Fruit fly (Drosophila melanogaster): ENCODE data around the gene CG33303.
A peak's percentile ranks its signal among the peaks of the same experiment; 100 is the strongest.

CG33303 gene

dm6 chr2L:10341405-10341804, 34.2 kb downstream of the CG33303 start, which contains the start of gene CG31715 (continued):
- no peak for TF ChIP-seq Trl (optimal IDR thresholded peaks at IDR 0.05)
- no peak for TF ChIP-seq Trl (GFP tag; optimal IDR thresholded peaks at IDR 0.05)
- TF ChIP-seq gsb-n (tag; optimal IDR thresholded peaks at IDR 0.05), result peak; percentile 18
- peak; percentile 4 for TF ChIP-seq CG10462 (GFP tag; optimal IDR thresholded peaks at IDR 0.05)
- TF ChIP-seq Meics (GFP tag; optimal IDR thresholded peaks at IDR 0.05), result no peak
- no peak for TF ChIP-seq CG13296 (GFP tag; optimal IDR thresholded peaks at IDR 0.05)
- TF ChIP-seq her (GFP tag; optimal IDR thresholded peaks at IDR 0.05), result no peak
- TF ChIP-seq CG42726 (GFP tag; IDR thresholded peaks at IDR 0.05; ENCODE audit: partially characterized antibody), result no peak
- no peak for TF ChIP-seq CG33557 (GFP tag; optimal IDR thresholded peaks at IDR 0.05)
- no peak for TF ChIP-seq btn (GFP tag; optimal IDR thresholded peaks at IDR 0.05)
- TF ChIP-seq D19A (tag; optimal IDR thresholded peaks at IDR 0.05), result peak; percentile 8
- TF ChIP-seq CoRest (tag; optimal IDR thresholded peaks at IDR 0.05), result peak; percentile 0
- TF ChIP-seq bsh (GFP tag; optimal IDR thresholded peaks at IDR 0.05), result peak in 1 of 2 experiments; percentile 7
- no peak for TF ChIP-seq CHES-1-like (GFP tag; optimal IDR thresholded peaks at IDR 0.05)
- peak; percentile 23 for TF ChIP-seq CG12659 (GFP tag; optimal IDR thresholded peaks at IDR 0.05)
- no peak for TF ChIP-seq Lim3 (GFP tag; IDR thresholded peaks at IDR 0.05)
- 0 out of 2 replicates have a peak, but pooled peaks have one; percentile 19 for TF ChIP-seq Atf6 (GFP tag; IDR thresholded peaks at IDR 0.05)
- no peak for TF ChIP-seq ato (GFP tag; IDR thresholded peaks at IDR 0.05; ENCODE audit: partially characterized antibody)
- peak; percentile 87 for TF ChIP-seq sd (tag; optimal IDR thresholded peaks at IDR 0.05)
- peak; percentile 23 for TF ChIP-seq CG3995 (GFP tag; optimal IDR thresholded peaks at IDR 0.05)
- no peak for TF ChIP-seq br (optimal IDR thresholded peaks at IDR 0.05)
- TF ChIP-seq stwl (tag; optimal IDR thresholded peaks at IDR 0.05), result peak; percentile 56
- TF ChIP-seq Spps (tag; optimal IDR thresholded peaks at IDR 0.05), result no peak
- no peak for TF ChIP-seq dati (GFP tag; IDR thresholded peaks at IDR 0.05)
- no peak for TF ChIP-seq Rfx (GFP tag; IDR thresholded peaks at IDR 0.05)
- no peak for TF ChIP-seq p53 (GFP tag; optimal IDR thresholded peaks at IDR 0.05)
- TF ChIP-seq pum (GFP tag; optimal IDR thresholded peaks at IDR 0.05), result no peak
- peak; percentile 29; the same call in 1 of the 2 replicates for TF ChIP-seq inv (GFP tag; IDR thresholded peaks at IDR 0.05; ENCODE audit: partially characterized antibody)
- TF ChIP-seq crp (GFP tag; optimal IDR thresholded peaks at IDR 0.05), result peak in 1 of 2 experiments; percentile 56
- TF ChIP-seq Xbp1 (GFP tag; optimal IDR thresholded peaks at IDR 0.05), result peak; percentile 20
- no peak for TF ChIP-seq zen2 (GFP tag; IDR thresholded peaks at IDR 0.05; ENCODE audit: partially characterized antibody)
- TF ChIP-seq CG5180 (GFP tag; optimal IDR thresholded peaks at IDR 0.05), result no peak
- peak; percentile 98 for TF ChIP-seq CG7745 (tag; optimal IDR thresholded peaks at IDR 0.05)
- TF ChIP-seq BEAF-32 (GFP tag; optimal IDR thresholded peaks at IDR 0.05), result peak; percentile 67
- no peak for TF ChIP-seq fru (optimal IDR thresholded peaks at IDR 0.05)
- no peak for TF ChIP-seq ATbp (GFP tag; optimal IDR thresholded peaks at IDR 0.05)
- TF ChIP-seq CG13894 (tag; optimal IDR thresholded peaks at IDR 0.05), result peak; percentile 27
- TF ChIP-seq CG14965 (GFP tag; optimal IDR thresholded peaks at IDR 0.05; ENCODE audit: borderline replicate concordance), result no peak
- no peak for TF ChIP-seq Sox102F (GFP tag; optimal IDR thresholded peaks at IDR 0.05)
- TF ChIP-seq Doc3 (GFP tag; IDR thresholded peaks at IDR 0.05; ENCODE audit: partially characterized antibody), result peak; percentile 38; the same call in 2 of the 3 replicates
- no peak for TF ChIP-seq ab (GFP tag; optimal IDR thresholded peaks at IDR 0.05)
- no peak for TF ChIP-seq CG17802 (tag; optimal IDR thresholded peaks at IDR 0.05)
- peak; percentile 34 for TF ChIP-seq gfzf (GFP tag; optimal IDR thresholded peaks at IDR 0.05)
- peak; percentile 51 for TF ChIP-seq Ets65A (GFP tag)
- no peak for TF ChIP-seq tin (GFP tag; optimal IDR thresholded peaks at IDR 0.05)
- 0 out of 3 replicates have a peak, but pooled peaks have one; percentile 28 for TF ChIP-seq knrl (GFP tag; IDR thresholded peaks at IDR 0.05; ENCODE audit: partially characterized antibody)
- no peak for TF ChIP-seq Camta (GFP tag; optimal IDR thresholded peaks at IDR 0.05)
- TF ChIP-seq maf-S (GFP tag; optimal IDR thresholded peaks at IDR 0.05), result no peak
- TF ChIP-seq Elba2 (GFP tag; optimal IDR thresholded peaks at IDR 0.05), result no peak
- TF ChIP-seq CG10267 (tag; optimal IDR thresholded peaks at IDR 0.05), result peak; percentile 14
- no peak for TF ChIP-seq pb (GFP tag; optimal IDR thresholded peaks at IDR 0.05)

All from whole organism, embryonic.